Worm (Caenorhabditis elegans): ENCODE results near the gene ccdc-12.

- no peak for TF ChIP-seq ama-1 (optimal IDR thresholded peaks at IDR 0.05)
- TF ChIP-seq nhr-237 (tag; optimal IDR thresholded peaks at IDR 0.05): no peak
- no peak for TF ChIP-seq dpl-1 (GFP tag; optimal IDR thresholded peaks at IDR 0.05)
- no peak for TF ChIP-seq lin-15B (tag; optimal IDR thresholded peaks at IDR 0.05)
- TF ChIP-seq snpc-4 (tag; optimal IDR thresholded peaks at IDR 0.05): no peak
- no peak for TF ChIP-seq attf-4 (tag; optimal IDR thresholded peaks at IDR 0.05)
These were observed 1.1 kb upstream of the ccdc-12 start for ce11 chrIV:2496084-2496483.
